Fruit fly (Drosophila melanogaster): ENCODE results near the gene CG6244.

The CG6244 gene

dm6 chr3L:15794311-15794710 lies 13.8 kb upstream of the CG6244 start (continued):
- TF ChIP-seq chm (GFP tag; IDR thresholded peaks at IDR 0.05) = peak; percentile 60; the same call in 1 of the 2 replicates
- 0 out of 3 replicates have a peak, but pooled peaks have one; percentile 39 for TF ChIP-seq CG17361 (GFP tag; IDR thresholded peaks at IDR 0.05)
- TF ChIP-seq CG14050 (GFP tag; IDR thresholded peaks at IDR 0.05) = 0 out of 3 replicates have a peak, but pooled peaks have one; percentile 9
- no peak for TF ChIP-seq chinmo (GFP tag; IDR thresholded peaks at IDR 0.05; ENCODE audit: partially characterized antibody)
- no peak for TF ChIP-seq ken (GFP tag; IDR thresholded peaks at IDR 0.05)
- TF ChIP-seq odd (GFP tag; optimal IDR thresholded peaks at IDR 0.05) = no peak
- TF ChIP-seq CG32767 (GFP tag; IDR thresholded peaks at IDR 0.05) = peak; percentile 52; the same call in 1 of the 2 replicates
- TF ChIP-seq sob (GFP tag; IDR thresholded peaks at IDR 0.05) = no peak
- TF ChIP-seq CG8281 (tag; optimal IDR thresholded peaks at IDR 0.05) = no peak
- TF ChIP-seq D19B (GFP tag; optimal IDR thresholded peaks at IDR 0.05) = peak; percentile 77
- no peak for TF ChIP-seq CG11560 (tag; IDR thresholded peaks at IDR 0.05)
- no peak for TF ChIP-seq Mrtf (GFP tag; IDR thresholded peaks at IDR 0.05)
- peak; percentile 24 for TF ChIP-seq CG2120 (GFP tag; optimal IDR thresholded peaks at IDR 0.05)
- peak; percentile 32; the same call in 1 of the 2 replicates for TF ChIP-seq Ada2b (GFP tag; IDR thresholded peaks at IDR 0.05)
- TF ChIP-seq Blimp-1 (GFP tag; optimal IDR thresholded peaks at IDR 0.05) = peak; percentile 30
- peak; percentile 56 for TF ChIP-seq CG8924 (tag; optimal IDR thresholded peaks at IDR 0.05)
- TF ChIP-seq ranshi (GFP tag; IDR thresholded peaks at IDR 0.05) = peak; percentile 18; the same call in 1 of the 2 replicates
- TF ChIP-seq Oli (tag; optimal IDR thresholded peaks at IDR 0.05) = peak; percentile 42
- TF ChIP-seq CG4820 (GFP tag; optimal IDR thresholded peaks at IDR 0.05) = peak; percentile 51
- TF ChIP-seq CG13624 (GFP tag; optimal IDR thresholded peaks at IDR 0.05) = peak; percentile 1
- TF ChIP-seq Sox100B (GFP tag; optimal IDR thresholded peaks at IDR 0.05) = no peak
- TF ChIP-seq CG7963 (GFP tag; IDR thresholded peaks at IDR 0.05; ENCODE audit: partially characterized antibody) = no peak
- no peak for TF ChIP-seq CG6254 (GFP tag; optimal IDR thresholded peaks at IDR 0.05)
- TF ChIP-seq sisA (GFP tag; IDR thresholded peaks at IDR 0.05) = peak; percentile 44
- TF ChIP-seq CG12942 (GFP tag; optimal IDR thresholded peaks at IDR 0.05) = peak; percentile 0
- 0 out of 2 replicates have a peak, but pooled peaks have one; percentile 44 for TF ChIP-seq CG14014 (GFP tag; IDR thresholded peaks at IDR 0.05)
- TF ChIP-seq inv (GFP tag; IDR thresholded peaks at IDR 0.05; ENCODE audit: partially characterized antibody) = no peak
- peak; percentile 58 for TF ChIP-seq ac (GFP tag; optimal IDR thresholded peaks at IDR 0.05)
- peak; percentile 36 for TF ChIP-seq az2 (GFP tag; optimal IDR thresholded peaks at IDR 0.05)
- TF ChIP-seq ERR (GFP tag; optimal IDR thresholded peaks at IDR 0.05) = no peak
- no peak for TF ChIP-seq Kr (GFP tag; optimal IDR thresholded peaks at IDR 0.05)
- peak; percentile 78 for TF ChIP-seq Xrp1 (GFP tag; IDR thresholded peaks at IDR 0.05)
- TF ChIP-seq dysf (GFP tag; IDR thresholded peaks at IDR 0.05) = 0 out of 3 replicates have a peak, but pooled peaks have one; percentile 28
- TF ChIP-seq dmrt99B (tag; optimal IDR thresholded peaks at IDR 0.05) = peak; percentile 16
- TF ChIP-seq hkb (optimal IDR thresholded peaks at IDR 0.05) = no peak
- TF ChIP-seq hkb (GFP tag; IDR thresholded peaks at IDR 0.05) = peak; percentile 37; the same call in 1 of the 2 replicates
- peak; percentile 51 for TF ChIP-seq Xbp1 (GFP tag; optimal IDR thresholded peaks at IDR 0.05)
- no peak for TF ChIP-seq NfI (GFP tag; optimal IDR thresholded peaks at IDR 0.05)
- TF ChIP-seq sima (GFP tag; optimal IDR thresholded peaks at IDR 0.05) = no peak
- peak; percentile 50 for TF ChIP-seq grau (tag; optimal IDR thresholded peaks at IDR 0.05)
- TF ChIP-seq CG8765 (GFP tag; IDR thresholded peaks at IDR 0.05) = peak; percentile 74
- TF ChIP-seq CG17359 (tag; optimal IDR thresholded peaks at IDR 0.05) = peak; percentile 52
- peak; percentile 21 for TF ChIP-seq CG12219 (GFP tag; optimal IDR thresholded peaks at IDR 0.05)

Measured in whole organism, embryonic.